Fruit fly (Drosophila melanogaster): ENCODE data around the gene Fas3.

The Fas3 gene

DNA sequence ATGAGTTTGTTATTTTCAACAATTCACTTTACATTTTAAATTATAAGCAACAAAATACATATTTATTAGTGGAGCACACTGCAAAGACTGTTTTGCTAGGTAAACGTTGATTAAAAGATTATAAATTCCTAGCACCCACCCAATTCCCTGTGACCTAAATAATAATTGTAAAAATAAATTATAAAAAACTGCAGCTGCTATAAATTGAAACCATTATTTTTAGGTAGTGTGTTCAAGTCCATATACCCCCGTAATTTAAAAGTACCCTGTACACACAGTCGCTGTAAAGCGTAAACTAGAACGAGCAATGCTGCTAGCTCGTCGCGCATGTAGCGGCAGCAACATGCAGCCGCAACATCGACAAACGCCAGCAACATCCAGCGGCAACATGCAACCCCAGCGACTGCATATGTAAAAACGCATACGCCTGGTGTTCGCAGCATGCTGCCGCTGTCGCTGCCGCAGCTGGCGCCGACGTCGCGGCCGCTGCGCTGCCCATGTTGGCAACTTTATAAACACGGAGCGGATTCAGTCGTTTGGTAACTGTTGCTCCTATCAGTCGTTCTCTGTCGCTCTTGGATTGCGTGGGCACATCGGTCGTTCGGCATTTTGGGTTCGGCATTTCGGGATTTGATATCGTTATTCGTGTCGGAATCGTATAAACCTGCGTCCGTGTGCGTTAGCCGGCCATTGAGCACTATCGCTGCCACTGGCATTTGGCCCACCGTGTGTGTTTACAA, at the start of gene Fas3:
Gene Fas3 (plus strand): TSS at position 526 of the 740 bp plus-strand sequence.
- TF ChIP-seq CG17801 (GFP tag; optimal IDR thresholded peaks at IDR 0.05; ENCODE audit: partially characterized antibody) = peak; percentile 32

DNA sequence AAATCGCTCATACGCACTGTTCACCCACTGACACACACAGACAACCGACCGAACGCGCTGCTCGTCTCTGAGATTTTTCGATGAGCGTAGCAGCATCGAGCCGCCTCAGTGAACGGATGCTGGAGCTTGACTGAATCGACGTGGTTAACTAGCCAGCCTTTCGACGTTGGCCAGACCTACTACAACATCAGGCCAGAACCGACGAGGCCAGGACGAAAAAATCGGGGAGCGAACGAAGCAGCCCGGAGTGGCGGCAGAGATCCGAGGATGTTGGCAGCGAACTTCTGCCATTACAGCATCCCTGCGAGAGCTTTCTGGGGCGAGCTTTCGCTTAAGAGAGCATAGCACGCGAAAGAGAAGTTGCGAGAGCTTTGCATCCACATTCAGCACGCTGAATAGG, 44.2 kb upstream of the Fas3 start, which contains the start of gene CG42750:
Gene CG42750 (minus strand): TSS at position 108 of the 400 bp plus-strand sequence.
- TF ChIP-seq CG17801 (GFP tag; optimal IDR thresholded peaks at IDR 0.05; ENCODE audit: partially characterized antibody) = no peak

DNA sequence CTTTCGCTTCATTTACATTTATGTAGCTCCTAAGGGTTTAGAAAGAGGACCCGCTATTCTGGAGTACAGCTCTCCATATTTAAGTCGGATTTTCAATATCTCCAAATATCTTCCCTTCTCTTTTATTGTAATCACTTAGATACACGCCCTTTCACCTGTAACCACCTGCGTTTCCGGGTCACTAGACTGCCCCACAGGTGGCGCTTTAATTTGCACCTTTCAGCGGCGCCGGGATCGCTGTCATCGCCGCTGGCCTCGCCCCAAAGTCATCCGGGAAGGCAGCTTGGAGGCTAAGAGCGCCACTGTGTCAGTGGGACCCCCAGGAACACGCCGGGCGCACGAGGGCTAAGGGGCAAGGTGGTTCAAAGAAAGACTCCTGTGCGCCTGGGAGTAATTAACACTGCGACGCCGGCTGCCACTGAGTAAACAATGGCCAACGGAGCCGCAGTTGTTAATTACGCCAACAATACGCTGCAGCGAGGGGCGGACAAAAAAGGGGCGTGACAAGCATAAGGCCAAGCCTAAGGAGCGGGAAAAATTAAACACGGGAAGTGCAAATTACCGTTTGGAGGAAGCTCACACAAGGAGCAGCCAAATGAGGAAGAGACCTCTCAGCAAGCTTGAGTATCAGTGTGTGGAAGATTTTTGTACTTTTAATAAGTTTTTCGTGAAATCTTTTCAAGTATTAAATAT, 35.6 kb upstream of the Fas3 start:
- no peak for TF ChIP-seq CG17801 (GFP tag; optimal IDR thresholded peaks at IDR 0.05; ENCODE audit: partially characterized antibody)

DNA sequence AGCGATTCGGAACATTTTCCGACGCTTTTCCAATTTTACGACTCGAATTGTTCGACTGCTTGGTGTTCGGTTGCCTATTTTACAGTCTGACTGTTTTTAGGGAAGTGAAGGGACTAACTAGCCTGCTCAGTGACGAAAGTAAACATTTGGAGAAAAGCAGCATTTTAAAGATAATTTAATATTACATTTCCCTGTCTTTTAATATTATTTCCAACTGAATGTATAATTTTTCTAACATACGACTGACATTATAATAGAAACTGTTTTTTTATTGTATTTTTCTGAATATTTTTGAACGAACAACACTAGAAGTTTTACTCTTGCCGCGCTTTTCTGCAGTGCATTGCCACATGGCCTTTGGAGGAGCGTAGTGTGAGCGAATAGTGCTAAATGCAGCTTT, 34.3 kb upstream of the Fas3 start, which contains the start of gene CG31787:
Gene CG31787 (minus strand): TSS at position 101 of the 400 bp plus-strand sequence.
- no peak for TF ChIP-seq CG17801 (GFP tag; optimal IDR thresholded peaks at IDR 0.05; ENCODE audit: partially characterized antibody)

DNA sequence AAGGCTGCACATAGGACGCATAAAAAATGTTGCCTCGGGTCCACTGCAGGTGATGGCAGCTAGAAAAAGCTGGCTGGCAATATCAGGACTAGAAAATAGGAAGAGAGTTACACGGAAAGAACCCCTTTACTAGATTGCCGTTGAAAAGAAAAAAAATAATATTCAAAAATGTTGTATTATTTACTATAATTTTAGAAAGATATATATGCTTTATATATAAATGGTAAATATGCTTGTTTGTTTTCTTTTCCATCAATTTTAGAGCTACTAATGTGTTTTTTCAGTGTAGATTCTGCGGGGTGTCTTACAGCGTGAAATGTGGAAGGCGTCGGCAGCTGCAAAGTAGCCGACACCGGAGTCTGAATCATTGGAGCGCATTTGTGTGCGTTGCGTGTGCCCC, 32.7 kb upstream of the Fas3 start:
- no peak for TF ChIP-seq CG17801 (GFP tag; optimal IDR thresholded peaks at IDR 0.05; ENCODE audit: partially characterized antibody)

DNA sequence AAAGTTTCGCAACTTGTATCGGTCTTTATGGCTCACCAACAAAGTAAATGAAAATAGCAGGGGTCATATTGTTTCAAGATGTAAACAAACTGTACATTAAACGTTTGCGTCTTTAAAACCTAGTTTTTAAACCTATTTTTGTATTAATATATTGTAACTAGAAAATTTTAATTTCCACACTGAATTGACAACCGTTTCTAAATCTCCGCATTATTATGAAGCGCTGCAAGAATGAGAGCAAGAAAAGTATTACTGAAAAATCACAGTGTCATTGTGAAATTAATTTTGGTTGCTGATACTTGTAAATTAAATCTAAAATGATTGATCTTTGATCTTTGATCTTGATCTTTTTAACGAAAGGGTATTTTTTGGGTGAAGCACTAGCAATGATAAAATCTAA, 28.5 kb upstream of the Fas3 start, which contains the start of gene CG43362:
Gene CG43362 (minus strand): TSS at position 101 of the 400 bp plus-strand sequence.
- no peak for TF ChIP-seq CG17801 (GFP tag; optimal IDR thresholded peaks at IDR 0.05; ENCODE audit: partially characterized antibody)

DNA sequence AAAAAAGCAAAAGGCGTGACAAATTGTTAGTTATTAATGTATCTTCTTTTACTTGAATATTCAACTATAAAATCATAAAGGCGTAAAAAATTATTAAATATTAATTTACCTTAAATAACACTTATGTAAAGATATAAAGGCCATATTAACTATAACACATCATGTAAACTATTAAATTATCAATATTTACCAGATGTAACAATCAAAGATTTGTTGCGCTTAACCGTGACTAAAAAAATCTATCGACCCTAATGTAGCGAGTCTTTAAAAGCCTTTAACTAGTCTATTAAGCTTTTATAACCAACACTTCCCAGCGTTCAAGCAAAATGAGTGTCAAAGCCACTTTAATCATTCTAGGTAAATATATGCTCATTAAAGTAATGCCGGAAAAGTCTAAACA, 27.7 kb upstream of the Fas3 start, which contains the start of gene Sfp36F:
Gene Sfp36F (plus strand): TSS at position 301 of the 400 bp plus-strand sequence.
- no peak for TF ChIP-seq CG17801 (GFP tag; optimal IDR thresholded peaks at IDR 0.05; ENCODE audit: partially characterized antibody)

DNA sequence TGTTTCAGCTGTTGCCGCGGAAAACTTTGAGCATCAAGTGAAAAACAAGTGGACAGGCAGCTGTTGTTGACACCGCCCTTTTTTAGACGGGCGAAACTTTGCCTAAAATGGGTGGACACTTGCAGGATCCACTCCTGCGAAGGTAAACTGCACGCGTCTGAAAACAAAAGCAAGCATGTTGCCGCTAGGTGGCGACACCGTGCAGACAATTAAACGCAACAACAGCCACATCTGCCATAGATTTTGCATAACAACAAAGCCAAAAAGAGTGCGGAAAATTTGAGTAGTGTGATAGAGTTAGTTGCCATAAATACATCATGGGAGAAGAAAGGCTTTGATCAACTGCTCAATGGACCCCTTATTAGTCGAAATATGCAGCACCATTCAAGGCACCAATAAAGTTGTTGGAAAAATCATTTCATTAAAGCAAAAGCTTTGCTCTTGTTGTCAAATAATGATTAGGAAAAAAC, 25.4 kb upstream of the Fas3 start, which contains the start of gene CG5790:
Gene CG5790 (plus strand): TSS at position 420 of the 470 bp plus-strand sequence.
- TF ChIP-seq CG17801 (GFP tag; optimal IDR thresholded peaks at IDR 0.05; ENCODE audit: partially characterized antibody) = no peak

DNA sequence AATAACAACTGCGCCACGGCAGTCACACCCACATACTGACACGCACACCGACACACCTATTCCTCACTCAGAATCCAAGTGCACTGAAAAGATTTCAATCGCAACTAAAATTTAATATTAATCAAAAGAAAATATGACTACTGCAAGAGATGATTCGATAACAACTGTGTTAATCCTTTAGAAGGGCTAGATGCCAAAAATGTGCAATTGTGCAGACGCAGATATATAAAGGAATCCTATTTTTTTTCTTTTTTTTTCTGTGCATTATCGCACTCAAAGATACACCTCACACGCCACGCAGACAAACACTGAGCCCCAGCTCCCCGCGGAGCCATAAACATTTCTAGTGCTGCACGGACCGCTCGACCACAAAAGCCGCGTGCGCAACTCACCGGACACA, 21.4 kb upstream of the Fas3 start:
- no peak for TF ChIP-seq CG17801 (GFP tag; optimal IDR thresholded peaks at IDR 0.05; ENCODE audit: partially characterized antibody)

DNA sequence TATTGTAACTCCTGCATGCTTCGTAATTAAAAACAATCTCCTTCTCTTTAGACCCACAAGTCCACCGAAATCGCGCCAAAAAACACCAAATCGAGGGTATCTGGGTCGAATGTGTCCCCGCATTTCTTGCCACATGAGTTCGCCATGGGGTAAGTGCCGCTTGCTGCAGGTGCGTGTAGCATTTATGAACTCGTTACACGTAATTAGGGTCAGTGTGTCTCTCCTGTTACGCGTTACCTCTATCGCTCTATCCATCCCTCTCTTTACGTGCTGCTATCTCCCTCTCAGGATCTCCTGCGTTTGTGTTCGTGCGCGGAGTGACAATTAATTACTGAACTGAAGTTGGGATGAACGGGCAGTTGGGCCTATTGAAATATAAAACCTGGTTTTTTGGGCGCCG, 17.1 kb upstream of the Fas3 start:
- no peak for TF ChIP-seq CG17801 (GFP tag; optimal IDR thresholded peaks at IDR 0.05; ENCODE audit: partially characterized antibody)

DNA sequence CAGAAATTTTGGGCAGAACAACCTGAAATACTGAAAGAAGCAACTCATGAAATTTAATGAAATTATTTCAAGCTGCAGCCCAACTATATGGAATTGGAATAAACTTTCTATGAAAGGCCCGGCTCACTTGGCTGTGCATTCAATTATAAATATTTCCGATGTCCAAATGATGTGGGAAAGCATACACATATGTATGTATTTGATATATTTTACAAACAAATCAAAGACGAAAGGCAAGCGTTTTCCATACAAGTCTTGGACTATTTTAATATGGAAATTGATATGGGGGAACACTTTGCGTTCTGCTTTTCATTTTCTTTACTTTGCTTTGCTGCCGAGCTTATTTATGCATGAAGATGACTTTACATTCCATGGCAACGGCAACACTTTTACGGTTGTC, 15.4 kb upstream of the Fas3 start:
- TF ChIP-seq CG17801 (GFP tag; optimal IDR thresholded peaks at IDR 0.05; ENCODE audit: partially characterized antibody) = no peak

DNA sequence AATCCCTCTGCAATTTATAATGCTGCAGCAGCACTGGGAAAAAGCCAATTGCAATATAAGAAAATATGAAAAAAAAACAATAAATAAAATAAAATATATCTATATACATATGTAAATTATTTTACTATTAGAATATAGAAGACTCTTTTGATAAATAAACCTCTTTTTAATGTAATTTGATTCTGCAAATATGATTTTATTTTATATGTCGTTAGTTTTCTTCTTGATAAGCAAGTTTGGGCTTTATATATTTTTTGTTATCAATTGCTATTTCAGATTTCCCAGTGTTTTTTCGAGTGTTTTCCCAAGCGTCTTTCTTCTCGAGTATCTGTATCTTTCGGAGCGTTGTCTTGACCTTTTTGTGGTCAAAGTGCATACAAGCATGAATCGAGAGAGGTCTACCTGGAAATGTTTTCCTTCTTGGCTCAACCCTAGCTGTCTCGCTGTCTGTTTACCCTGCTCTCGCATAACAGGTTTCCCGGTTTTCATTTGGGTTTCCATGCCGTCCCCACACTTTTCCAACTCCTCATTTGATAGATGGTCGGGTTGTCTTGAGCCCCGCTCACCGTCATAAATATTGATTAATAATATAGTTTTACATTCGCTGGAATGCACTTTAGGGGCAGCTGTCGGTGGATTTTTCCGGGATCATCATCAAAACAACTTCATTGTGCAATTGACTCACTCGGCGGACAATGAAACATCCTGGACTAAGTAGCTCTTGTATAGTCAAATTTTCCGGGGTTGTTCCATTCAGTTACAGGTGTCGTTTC, 14.7 kb upstream of the Fas3 start:
- TF ChIP-seq CG17801 (GFP tag; optimal IDR thresholded peaks at IDR 0.05; ENCODE audit: partially characterized antibody) = no peak

DNA sequence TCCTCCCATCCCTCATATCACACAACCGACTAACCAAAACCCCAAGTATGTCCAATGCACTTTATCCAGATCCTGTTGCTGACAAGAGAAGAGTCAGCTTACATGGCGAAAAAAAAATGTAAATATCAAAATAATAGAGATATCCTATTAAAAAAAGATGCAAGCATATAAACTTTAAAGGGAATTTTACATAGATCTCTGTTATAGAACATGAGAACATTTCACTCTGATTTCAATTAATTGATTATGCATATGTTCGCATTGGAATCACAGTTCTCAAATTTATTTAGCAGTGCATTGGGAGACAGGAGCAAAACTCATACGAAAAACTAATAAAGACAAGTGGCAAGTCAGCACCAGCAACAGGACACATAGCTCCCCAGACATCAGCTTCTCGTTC, 12.1 kb upstream of the Fas3 start:
- no peak for TF ChIP-seq CG17801 (GFP tag; optimal IDR thresholded peaks at IDR 0.05; ENCODE audit: partially characterized antibody)

DNA sequence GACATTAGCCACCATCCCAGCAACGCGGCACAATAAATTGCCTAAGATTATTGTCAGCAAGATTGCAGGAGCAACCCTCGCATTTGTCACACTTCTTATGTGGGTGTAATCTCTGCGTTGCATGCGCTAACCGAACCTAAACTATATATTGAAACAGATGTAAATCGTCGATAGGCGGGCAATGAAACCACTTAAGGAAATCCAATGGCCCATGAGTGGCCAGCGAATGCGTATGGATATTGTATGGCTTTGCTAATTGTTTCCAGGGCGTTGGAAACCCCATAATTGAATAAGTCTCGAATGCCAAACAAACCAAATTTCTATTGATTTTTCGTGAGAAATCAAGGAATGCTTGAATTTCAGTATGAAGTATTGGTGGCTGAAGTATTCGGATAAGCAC, 11.2 kb upstream of the Fas3 start:
- no peak for TF ChIP-seq CG17801 (GFP tag; optimal IDR thresholded peaks at IDR 0.05; ENCODE audit: partially characterized antibody)

DNA sequence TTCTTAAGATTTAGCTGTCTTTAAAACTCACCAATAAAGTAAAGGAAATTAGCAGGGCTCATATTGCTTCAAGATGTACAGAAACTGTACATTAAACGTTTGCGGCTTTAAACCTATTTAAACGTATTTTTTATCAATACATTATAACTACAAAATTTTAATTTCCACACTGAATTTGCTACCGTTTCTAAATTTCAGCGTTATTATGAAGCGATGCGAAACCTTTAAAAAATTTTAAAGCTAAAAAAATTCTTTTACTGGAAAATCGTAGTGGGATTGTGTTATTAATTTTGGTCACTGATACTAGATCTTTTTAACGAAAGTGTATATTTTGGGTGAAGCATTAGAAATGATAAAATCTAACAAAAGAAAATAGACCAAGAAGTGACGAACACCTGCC, 10.6 kb upstream of the Fas3 start, which contains the start of gene CG43354:
Gene CG43354 (minus strand): TSS at position 101 of the 400 bp plus-strand sequence.
- TF ChIP-seq CG17801 (GFP tag; optimal IDR thresholded peaks at IDR 0.05; ENCODE audit: partially characterized antibody) = no peak
